Worm (Caenorhabditis elegans): Measurements from ENCODE around the gene srsx-25.

Gene srsx-25

ce11 chrIV:13353143-13353773 lies 11.7 kb upstream of the srsx-25 start, which contains the start of the genes rec-8 and mex-5:
rec-8 (minus strand) TSS chrIV:13353193.
mex-5 (plus strand) TSS chrIV:13353723.
- TF ChIP-seq B0310.2 (tag; optimal IDR thresholded peaks at IDR 0.05), result no peak
- no peak for TF ChIP-seq hnd-1 (tag; optimal IDR thresholded peaks at IDR 0.05)

- TF ChIP-seq ceh-36 (tag; optimal IDR thresholded peaks at IDR 0.05) (no peak), sea-1 (GFP tag; conservative IDR thresholded peaks at IDR 0.05) (no peak), hmbx-1 (tag; optimal IDR thresholded peaks at IDR 0.05) (no peak), aly-1 (tag; optimal IDR thresholded peaks at IDR 0.05) (no peak), scrt-1 (GFP tag; IDR thresholded peaks at IDR 0.05) (no peak), tra-4 (tag; optimal IDR thresholded peaks at IDR 0.05) (no peak)
Observed at ce11 chrIV:13354044-13354443, 10.9 kb upstream of the srsx-25 start.

ce11 chrIV:13356005-13356404 lies 9.0 kb upstream of the srsx-25 start:
- TF ChIP-seq ceh-36 (tag; optimal IDR thresholded peaks at IDR 0.05) (no peak), tbx-11 (GFP tag; IDR thresholded peaks at IDR 0.05) (no peak), hmbx-1 (tag; optimal IDR thresholded peaks at IDR 0.05) (no peak), B0310.2 (tag; optimal IDR thresholded peaks at IDR 0.05) (no peak), aly-1 (tag; optimal IDR thresholded peaks at IDR 0.05) (no peak), ets-7 (tag; optimal IDR thresholded peaks at IDR 0.05) (no peak), ceh-13 (GFP tag; optimal IDR thresholded peaks at IDR 0.05) (no peak), tra-4 (tag; optimal IDR thresholded peaks at IDR 0.05) (no peak), hmg-4 (GFP tag; optimal IDR thresholded peaks at IDR 0.05) (no peak)

DNA sequence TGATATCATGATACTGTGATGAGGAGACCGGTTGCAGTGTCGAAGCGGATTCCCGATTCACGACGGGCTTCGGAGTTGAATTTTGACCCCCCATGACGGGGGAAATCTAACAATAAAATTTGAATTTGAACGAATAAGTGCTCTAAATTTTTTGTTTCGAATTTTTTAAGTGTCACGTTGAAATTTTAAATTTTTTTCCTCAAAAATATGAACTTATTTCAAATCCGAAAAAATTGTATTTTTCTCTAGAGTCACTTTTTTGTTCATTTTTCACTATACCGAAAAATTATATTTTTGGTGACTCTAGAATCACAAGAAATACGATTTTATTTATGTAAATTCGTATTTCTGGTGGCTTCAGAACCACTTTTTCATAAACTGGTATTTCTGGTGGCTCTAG lies 6.5 kb upstream of the srsx-25 start, which contains the start of gene W02A2.8:
W02A2.8 (minus strand) TSS at position 101 of the 400 bp plus-strand sequence.
- no peak for TF ChIP-seq aly-1 (tag; optimal IDR thresholded peaks at IDR 0.05)
- TF ChIP-seq B0310.2 (tag; optimal IDR thresholded peaks at IDR 0.05), result no peak
- no peak for TF ChIP-seq ceh-13 (GFP tag; optimal IDR thresholded peaks at IDR 0.05)
- no peak for TF ChIP-seq flt-1 (GFP tag; IDR thresholded peaks at IDR 0.05)
- TF ChIP-seq tbx-11 (GFP tag; IDR thresholded peaks at IDR 0.05), result no peak
- TF ChIP-seq scrt-1 (GFP tag; IDR thresholded peaks at IDR 0.05), result no peak
- TF ChIP-seq ets-7 (tag; optimal IDR thresholded peaks at IDR 0.05), result no peak
- no peak for TF ChIP-seq hnd-1 (tag; optimal IDR thresholded peaks at IDR 0.05)
- no peak for TF ChIP-seq tra-4 (tag; optimal IDR thresholded peaks at IDR 0.05)
- TF ChIP-seq ama-1 (optimal IDR thresholded peaks at IDR 0.05), result no peak
- TF ChIP-seq hmg-4 (GFP tag; optimal IDR thresholded peaks at IDR 0.05), result no peak
- no peak for TF ChIP-seq pes-1 (GFP tag; IDR thresholded peaks at IDR 0.05)
- no peak for TF ChIP-seq ceh-36 (tag; optimal IDR thresholded peaks at IDR 0.05)
- no peak for TF ChIP-seq sea-1 (GFP tag; conservative IDR thresholded peaks at IDR 0.05)
- no peak for TF ChIP-seq hmbx-1 (tag; optimal IDR thresholded peaks at IDR 0.05)
- no peak for TF ChIP-seq F13C5.2 (tag; optimal IDR thresholded peaks at IDR 0.05)
- TF ChIP-seq tbx-37 (GFP tag; conservative IDR thresholded peaks at IDR 0.05), result no peak

DNA sequence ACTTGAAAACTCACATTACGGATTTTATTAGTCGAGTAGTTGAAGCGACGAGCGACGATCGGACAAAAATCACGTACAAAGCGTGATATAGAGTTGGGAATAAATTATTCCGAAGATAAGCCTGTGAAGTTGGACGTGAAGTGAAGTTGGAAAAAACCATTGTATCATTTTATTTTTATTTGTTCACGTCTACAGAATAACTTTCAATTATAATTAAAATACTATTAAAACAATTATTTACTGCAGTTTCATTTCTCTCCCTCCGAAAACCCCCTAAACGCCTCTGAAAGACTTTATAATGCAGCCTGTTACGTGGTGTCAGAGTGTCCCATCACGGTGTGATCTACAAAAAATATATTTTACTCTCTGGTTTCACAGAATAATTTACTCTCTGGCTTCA lies 4.8 kb upstream of the srsx-25 start, which contains the start of gene Y62E10A.3:
Y62E10A.3 (minus strand) TSS at position 101 of the 400 bp plus-strand sequence.
- no peak for TF ChIP-seq ama-1 (optimal IDR thresholded peaks at IDR 0.05)
- TF ChIP-seq hmg-4 (GFP tag; optimal IDR thresholded peaks at IDR 0.05), result no peak
- TF ChIP-seq pes-1 (GFP tag; IDR thresholded peaks at IDR 0.05), result no peak
- TF ChIP-seq B0310.2 (tag; optimal IDR thresholded peaks at IDR 0.05), result no peak
- TF ChIP-seq hnd-1 (tag; optimal IDR thresholded peaks at IDR 0.05), result no peak
- TF ChIP-seq flt-1 (GFP tag; IDR thresholded peaks at IDR 0.05), result no peak
- TF ChIP-seq ceh-36 (tag; optimal IDR thresholded peaks at IDR 0.05), result no peak
- no peak for TF ChIP-seq tra-4 (tag; optimal IDR thresholded peaks at IDR 0.05)
- no peak for TF ChIP-seq hmbx-1 (tag; optimal IDR thresholded peaks at IDR 0.05)
- no peak for TF ChIP-seq scrt-1 (GFP tag; IDR thresholded peaks at IDR 0.05)
- no peak for TF ChIP-seq tbx-37 (GFP tag; conservative IDR thresholded peaks at IDR 0.05)

ce11 chrIV:13369120-13369842 lies 4.3 kb downstream of the srsx-25 start, which contains the start of gene agt-1:
agt-1 (minus strand) TSS chrIV:13369412.
- TF ChIP-seq aly-1 (tag; optimal IDR thresholded peaks at IDR 0.05), result no peak
- TF ChIP-seq hmbx-1 (tag; optimal IDR thresholded peaks at IDR 0.05), result no peak
- TF ChIP-seq tbx-37 (GFP tag; conservative IDR thresholded peaks at IDR 0.05), result no peak
- TF ChIP-seq hmg-4 (GFP tag; optimal IDR thresholded peaks at IDR 0.05), result no peak
- TF ChIP-seq flt-1 (GFP tag; IDR thresholded peaks at IDR 0.05), result no peak
- TF ChIP-seq F13C5.2 (tag; optimal IDR thresholded peaks at IDR 0.05), result no peak
- no peak for TF ChIP-seq scrt-1 (GFP tag; IDR thresholded peaks at IDR 0.05)
- TF ChIP-seq pes-1 (GFP tag; IDR thresholded peaks at IDR 0.05), result no peak
- TF ChIP-seq B0310.2 (tag; optimal IDR thresholded peaks at IDR 0.05), result no peak

DNA sequence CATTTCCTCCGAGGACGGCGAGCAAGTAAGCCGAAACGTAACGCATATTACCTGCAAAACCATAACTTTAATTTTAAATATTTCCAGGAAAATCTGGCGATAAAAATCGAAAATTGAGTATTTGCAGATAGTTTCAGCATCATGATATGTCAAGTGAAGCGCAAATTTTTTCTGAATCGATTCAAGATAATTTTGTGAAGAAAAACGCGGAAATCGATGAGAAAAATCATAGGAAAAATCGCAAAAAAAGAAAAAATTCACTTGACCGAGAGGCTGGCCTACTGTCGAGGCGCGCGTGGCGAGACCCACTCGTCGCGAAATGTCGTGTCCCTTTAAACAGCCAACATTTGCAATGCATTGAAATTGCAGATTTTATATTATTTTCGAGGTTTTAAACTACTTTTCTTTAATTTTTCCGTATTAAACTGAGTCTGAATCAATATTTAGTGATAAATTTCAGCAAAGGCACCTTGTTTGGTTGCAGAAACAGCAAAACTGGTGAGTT lies 5.3 kb downstream of the srsx-25 start, which contains the start of the genes rla-2, popl-7 and Y62E10A.24:
rla-2 (minus strand) TSS at position 51 of the 505 bp plus-strand sequence.
popl-7 (plus strand) TSS at position 455 of the 505 bp plus-strand sequence.
Y62E10A.24 (plus strand) TSS at position 476 of the 505 bp plus-strand sequence.
- TF ChIP-seq hnd-1 (tag; optimal IDR thresholded peaks at IDR 0.05) (no peak), flt-1 (GFP tag; IDR thresholded peaks at IDR 0.05) (no peak)

ce11 chrIV:13371699-13372098 lies 6.7 kb downstream of the srsx-25 start, which contains the start of gene Y62E10A.6:
Y62E10A.6 (plus strand) TSS chrIV:13371999.
- no peak for TF ChIP-seq flt-1 (GFP tag; IDR thresholded peaks at IDR 0.05)

All from whole organism, early embryonic.